Fruit fly (Drosophila melanogaster): ENCODE measurements around the gene Apc.
A peak's percentile ranks its signal among the peaks of the same experiment; 100 is the strongest.

Apc gene

dm6 chr3R:28805164-28805563 lies 39.4 kb downstream of the Apc start (continued):
- peak; percentile 43 for TF ChIP-seq CG7839 (tag; optimal IDR thresholded peaks at IDR 0.05)
- TF ChIP-seq bbx (GFP tag; IDR thresholded peaks at IDR 0.05; ENCODE audit: partially characterized antibody) = 0 out of 2 replicates have a peak, but pooled peaks have one; percentile 7
- TF ChIP-seq prd (optimal IDR thresholded peaks at IDR 0.05) = no peak
- TF ChIP-seq prd (GFP tag; IDR thresholded peaks at IDR 0.05) = peak; percentile 43; the same call in 2 of the 3 replicates
- TF ChIP-seq CG14667 (GFP tag; IDR thresholded peaks at IDR 0.05) = 0 out of 2 replicates have a peak, but pooled peaks have one; percentile 23
- no peak for TF ChIP-seq her (GFP tag; optimal IDR thresholded peaks at IDR 0.05)
- TF ChIP-seq CG7357 (GFP tag; IDR thresholded peaks at IDR 0.05) = no peak
- peak; percentile 22 for TF ChIP-seq lilli (GFP tag; optimal IDR thresholded peaks at IDR 0.05)
- TF ChIP-seq chif (GFP tag; optimal IDR thresholded peaks at IDR 0.05) = peak in 1 of 2 experiments; percentile 28
- no peak for TF ChIP-seq HHEX (GFP tag; optimal IDR thresholded peaks at IDR 0.05)
- TF ChIP-seq vnd (GFP tag; IDR thresholded peaks at IDR 0.05; ENCODE audit: partially characterized antibody) = 0 out of 3 replicates have a peak, but pooled peaks have one; percentile 26
- 0 out of 2 replicates have a peak, but pooled peaks have one; percentile 5 for TF ChIP-seq CG4404 (GFP tag; IDR thresholded peaks at IDR 0.05)
- peak; percentile 33; the same call in 1 of the 2 replicates for TF ChIP-seq inv (GFP tag; IDR thresholded peaks at IDR 0.05; ENCODE audit: partially characterized antibody)
- peak; percentile 28; the same call in 1 of the 2 replicates for TF ChIP-seq sob (GFP tag; IDR thresholded peaks at IDR 0.05)
- TF ChIP-seq zfh1 (GFP tag; IDR thresholded peaks at IDR 0.05) = peak; percentile 47; the same call in 1 of the 3 replicates
- TF ChIP-seq lmd (GFP tag; IDR thresholded peaks at IDR 0.05) = 0 out of 2 replicates have a peak, but pooled peaks have one; percentile 18
- TF ChIP-seq esg (GFP tag; conservative IDR thresholded peaks at IDR 0.05) = 0 out of 2 replicates have a peak, but pooled peaks have one; percentile 6
- TF ChIP-seq CG13424 (tag; optimal IDR thresholded peaks at IDR 0.05) = peak; percentile 10
- 0 out of 2 replicates have a peak, but pooled peaks have one; percentile 9 for TF ChIP-seq CG17328 (GFP tag; IDR thresholded peaks at IDR 0.05)
- 0 out of 3 replicates have a peak, but pooled peaks have one; percentile 22 for TF ChIP-seq CG11560 (tag; IDR thresholded peaks at IDR 0.05)
- peak; percentile 29 for TF ChIP-seq CG12391 (tag; optimal IDR thresholded peaks at IDR 0.05)
- peak; percentile 64 for TF ChIP-seq CG16813 (GFP tag; IDR thresholded peaks at IDR 0.05; ENCODE audit: partially characterized antibody)
- no peak for TF ChIP-seq CG11398 (GFP tag; optimal IDR thresholded peaks at IDR 0.05)
- TF ChIP-seq CG18262 (tag; optimal IDR thresholded peaks at IDR 0.05) = peak; percentile 24
- TF ChIP-seq CG12659 (GFP tag; optimal IDR thresholded peaks at IDR 0.05) = peak; percentile 3
- no peak for TF ChIP-seq CG2116 (GFP tag; optimal IDR thresholded peaks at IDR 0.05)
- no peak for TF ChIP-seq nerfin-2 (GFP tag; IDR thresholded peaks at IDR 0.05; ENCODE audit: partially characterized antibody)
- TF ChIP-seq Dip2 (GFP tag; IDR thresholded peaks at IDR 0.05) = no peak
- TF ChIP-seq CG9932 (GFP tag; IDR thresholded peaks at IDR 0.05) = peak; percentile 38
- no peak for TF ChIP-seq cas (GFP tag; IDR thresholded peaks at IDR 0.05)
- TF ChIP-seq Ets65A (GFP tag) = peak; percentile 94
- TF ChIP-seq sisA (GFP tag; IDR thresholded peaks at IDR 0.05) = no peak
- peak; percentile 14 for TF ChIP-seq gem (tag; optimal IDR thresholded peaks at IDR 0.05)
- 0 out of 2 replicates have a peak, but pooled peaks have one; percentile 29 for TF ChIP-seq amos (GFP tag; IDR thresholded peaks at IDR 0.05; ENCODE audit: partially characterized antibody)
- TF ChIP-seq CG1602 (GFP tag; optimal IDR thresholded peaks at IDR 0.05) = peak; percentile 5
- peak; percentile 5 for TF ChIP-seq Xbp1 (GFP tag; optimal IDR thresholded peaks at IDR 0.05)

- no peak for TF ChIP-seq dati (GFP tag; IDR thresholded peaks at IDR 0.05)
- TF ChIP-seq nom (GFP tag; optimal IDR thresholded peaks at IDR 0.05) = no peak
- no peak for TF ChIP-seq CG11085 (GFP tag; IDR thresholded peaks at IDR 0.05)
- no peak for TF ChIP-seq crol (GFP tag; IDR thresholded peaks at IDR 0.05)
- no peak for TF ChIP-seq rib (GFP tag; IDR thresholded peaks at IDR 0.05)
- TF ChIP-seq Ets97D (GFP tag; optimal IDR thresholded peaks at IDR 0.05) = no peak
Measured at dm6 chr3R:28790222-28790621, 54.3 kb downstream of the Apc start, which contains the start of gene intr. TSS of gene intr (plus strand) at chr3R:28790522.
